Worm (Caenorhabditis elegans): Measurements from ENCODE around the gene dkc-1.

The dkc-1 gene

DNA sequence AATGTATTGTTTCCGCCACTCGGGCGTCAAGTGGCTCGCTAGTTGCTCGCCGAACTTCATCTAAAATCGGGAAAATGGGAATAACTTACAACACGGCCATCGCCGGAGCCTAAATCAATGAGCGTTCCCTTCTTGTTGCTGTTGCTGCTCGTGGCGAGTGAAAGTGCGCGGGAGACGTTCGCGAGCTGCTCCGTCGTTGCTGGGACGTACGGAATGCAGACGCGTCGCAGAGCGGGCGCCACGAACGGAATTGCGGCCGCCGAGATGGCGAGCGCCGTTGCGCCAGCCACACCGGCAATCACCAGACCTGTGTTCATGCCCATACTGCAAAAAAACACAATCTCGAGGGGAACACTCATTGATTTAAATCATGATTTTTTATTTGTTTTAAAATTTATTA is 41.7 kb upstream of the dkc-1 start:
- TF ChIP-seq ztf-26 (tag; optimal IDR thresholded peaks at IDR 0.05): no peak
- no peak for TF ChIP-seq hlh-12 (tag; optimal IDR thresholded peaks at IDR 0.05)
- TF ChIP-seq snpc-1.3 (tag; optimal IDR thresholded peaks at IDR 0.05; ENCODE audit: insufficient read depth): no peak
- no peak for TF ChIP-seq tbx-9 (tag; optimal IDR thresholded peaks at IDR 0.05; ENCODE audit: borderline replicate concordance)
- no peak for TF ChIP-seq F55B11.4 (tag; optimal IDR thresholded peaks at IDR 0.05; ENCODE audit: borderline replicate concordance, insufficient read depth)
- peak; percentile 20; the same call in 1 of the 2 replicates for TF ChIP-seq nfyb-1 (GFP tag; IDR thresholded peaks at IDR 0.05)
- TF ChIP-seq egrh-3 (GFP tag; IDR thresholded peaks at IDR 0.05): peak; percentile 88
- TF ChIP-seq ceh-91 (GFP tag; IDR thresholded peaks at IDR 0.05): 0 out of 2 replicates have a peak, but pooled peaks have one; percentile 26
- peak; percentile 6; the same call in 1 of the 2 replicates for TF ChIP-seq B0336.3 (GFP tag; IDR thresholded peaks at IDR 0.05)
- no peak for TF ChIP-seq dox-1 (GFP tag; IDR thresholded peaks at IDR 0.05)
- no peak for TF ChIP-seq nfya-1 (tag; optimal IDR thresholded peaks at IDR 0.05; ENCODE audit: borderline replicate concordance, insufficient read depth)
- TF ChIP-seq pha-4 (tag; optimal IDR thresholded peaks at IDR 0.05): no peak
- TF ChIP-seq F37B4.10 (GFP tag; IDR thresholded peaks at IDR 0.05): no peak
- TF ChIP-seq madf-6 (GFP tag; IDR thresholded peaks at IDR 0.05): peak; percentile 21; the same call in 1 of the 2 replicates
- TF ChIP-seq ceh-79 (tag; optimal IDR thresholded peaks at IDR 0.05): no peak
- no peak for TF ChIP-seq T07F8.4 (tag; optimal IDR thresholded peaks at IDR 0.05)
- no peak for TF ChIP-seq T26A5.8 (tag; optimal IDR thresholded peaks at IDR 0.05)
- TF ChIP-seq mes-4 (tag; optimal IDR thresholded peaks at IDR 0.05): no peak
- TF ChIP-seq akir-1 (GFP tag; optimal IDR thresholded peaks at IDR 0.05): no peak
- no peak for TF ChIP-seq Y79H2A.3 (GFP tag; conservative IDR thresholded peaks at IDR 0.05)
- TF ChIP-seq somi-1 (GFP tag; optimal IDR thresholded peaks at IDR 0.05): no peak
- TF ChIP-seq B0035.1 (tag; optimal IDR thresholded peaks at IDR 0.05): no peak
- TF ChIP-seq chd-7 (tag; optimal IDR thresholded peaks at IDR 0.05): no peak
- no peak for TF ChIP-seq nhr-120 (GFP tag; IDR thresholded peaks at IDR 0.05)
- TF ChIP-seq zfh-2 (GFP tag; conservative IDR thresholded peaks at IDR 0.05): peak; percentile 84
- TF ChIP-seq attf-5 (GFP tag; optimal IDR thresholded peaks at IDR 0.05): no peak
- TF ChIP-seq ets-4 (GFP tag; optimal IDR thresholded peaks at IDR 0.05): no peak
- TF ChIP-seq hsf-1 (GFP tag; IDR thresholded peaks at IDR 0.05): no peak
- TF ChIP-seq lin-26 (GFP tag; IDR thresholded peaks at IDR 0.05): no peak
- TF ChIP-seq attf-6 (GFP tag; IDR thresholded peaks at IDR 0.05): no peak
- TF ChIP-seq nhr-179 (tag; optimal IDR thresholded peaks at IDR 0.05): no peak
- 0 out of 2 replicates have a peak, but pooled peaks have one; percentile 16 for TF ChIP-seq aptf-2 (GFP tag; conservative IDR thresholded peaks at IDR 0.05)
- TF ChIP-seq let-526 (GFP tag; IDR thresholded peaks at IDR 0.05): no peak
- 0 out of 2 replicates have a peak, but pooled peaks have one; percentile 31 for TF ChIP-seq hmg-1.2 (GFP tag; IDR thresholded peaks at IDR 0.05)
- TF ChIP-seq mcd-1 (GFP tag; IDR thresholded peaks at IDR 0.05): peak; percentile 23; the same call in 1 of the 2 replicates
- no peak for TF ChIP-seq ekl-4 (GFP tag; IDR thresholded peaks at IDR 0.05)
- TF ChIP-seq cebp-2 (GFP tag; IDR thresholded peaks at IDR 0.05): 0 out of 2 replicates have a peak, but pooled peaks have one; percentile 43
- peak; percentile 30; the same call in 1 of the 2 replicates for TF ChIP-seq C06A6.2 (GFP tag; conservative IDR thresholded peaks at IDR 0.05)
- TF ChIP-seq athp-1 (tag; optimal IDR thresholded peaks at IDR 0.05): peak; percentile 3
- TF ChIP-seq mel-28 (tag; optimal IDR thresholded peaks at IDR 0.05; ENCODE audit: borderline replicate concordance): no peak
- TF ChIP-seq Y95B8A.8 (GFP tag; IDR thresholded peaks at IDR 0.05): no peak
- TF ChIP-seq lin-54 (GFP tag; optimal IDR thresholded peaks at IDR 0.05): no peak
- TF ChIP-seq die-1 (tag; optimal IDR thresholded peaks at IDR 0.05): no peak
- no peak for TF ChIP-seq madf-10 (tag; optimal IDR thresholded peaks at IDR 0.05)
- no peak for TF ChIP-seq unc-130 (GFP tag; optimal IDR thresholded peaks at IDR 0.05)
- no peak for TF ChIP-seq K11D2.4 (GFP tag; IDR thresholded peaks at IDR 0.05)
- TF ChIP-seq ceh-58 (GFP tag; IDR thresholded peaks at IDR 0.05): no peak
